Worm (Caenorhabditis elegans) whole organism, dauer: Measurements from ENCODE around the gene Y47D7A.12.
"Not testable (repeated sequence)": the region's sequence is repeated elsewhere in the genome, so short reads cannot be mapped to it uniquely, and the experiment has no call there.

Experiments
- unc-62 ChIP-seq: sonication (generic microtip); optimal IDR thresholded peaks from 2 replicates; lab custom pipeline; 2017; ENCODE audit warnings: missing biosample characterization, missing genetic modification reagents, missing genetic modification characterization

Gene Y47D7A.12

DNA sequence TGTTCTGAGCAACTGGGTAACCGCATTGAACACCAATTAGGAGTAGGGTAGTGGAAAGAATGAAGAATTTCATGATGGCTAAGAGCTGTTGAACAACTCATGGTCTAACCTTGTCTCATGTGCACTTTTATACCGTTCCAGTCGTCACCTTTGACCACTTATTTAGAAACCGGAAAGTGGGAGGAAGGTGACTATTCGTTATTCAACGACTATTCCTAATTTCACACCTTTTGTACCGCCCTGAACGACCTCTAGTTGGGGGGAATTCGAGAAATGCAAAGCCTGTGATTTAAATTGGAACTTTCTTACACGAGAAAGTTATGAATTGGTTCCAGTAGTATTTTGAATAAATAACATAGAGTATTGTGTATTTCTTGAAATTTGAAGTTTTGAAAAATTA is at the start of gene Y47D7A.12:
Gene Y47D7A.12, minus strand, starts transcription at position 101 of the 400 bp plus-strand sequence.
- TF ChIP-seq unc-62 (GFP tag; lab: Kevin White, UChicago), result no peak

ce11 chrV:4474543-4474942 is 45.1 kb upstream of the Y47D7A.12 start, which contains the start of gene str-35:
Gene str-35, plus strand, starts transcription at chrV:4474843.
- not testable (repeated sequence) for TF ChIP-seq unc-62 (GFP tag; lab: Kevin White, UChicago)

DNA sequence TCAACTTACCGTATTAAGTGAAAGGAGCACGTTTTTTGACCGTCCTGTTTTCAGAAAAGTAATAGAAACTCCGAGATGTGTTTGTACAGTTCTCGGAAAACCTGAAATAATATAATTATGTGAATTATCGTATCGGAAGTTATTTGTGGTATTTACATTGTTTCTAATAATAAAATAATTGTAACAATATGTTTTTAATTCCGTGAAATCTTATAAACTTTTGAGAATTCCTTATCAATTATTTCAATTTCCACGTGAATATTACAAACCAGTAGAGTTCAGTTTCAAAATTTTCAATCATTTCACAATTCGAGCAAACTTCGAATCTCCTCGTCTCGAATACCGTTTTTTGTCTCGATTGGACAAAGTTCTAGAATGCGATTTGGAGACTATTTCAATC is 41.6 kb upstream of the Y47D7A.12 start, which contains the start of gene T08H10.3:
Gene T08H10.3, plus strand, starts transcription at position 301 of the 400 bp plus-strand sequence.
- TF ChIP-seq unc-62 (GFP tag; lab: Kevin White, UChicago), result no peak

- TF ChIP-seq unc-62 (GFP tag; lab: Kevin White, UChicago), result no peak
These were observed 25.2 kb upstream of the Y47D7A.12 start, which contains the start of gene gnrr-5 for ce11 chrV:4454634-4455033. Gene gnrr-5, minus strand, starts transcription at chrV:4454734.

DNA sequence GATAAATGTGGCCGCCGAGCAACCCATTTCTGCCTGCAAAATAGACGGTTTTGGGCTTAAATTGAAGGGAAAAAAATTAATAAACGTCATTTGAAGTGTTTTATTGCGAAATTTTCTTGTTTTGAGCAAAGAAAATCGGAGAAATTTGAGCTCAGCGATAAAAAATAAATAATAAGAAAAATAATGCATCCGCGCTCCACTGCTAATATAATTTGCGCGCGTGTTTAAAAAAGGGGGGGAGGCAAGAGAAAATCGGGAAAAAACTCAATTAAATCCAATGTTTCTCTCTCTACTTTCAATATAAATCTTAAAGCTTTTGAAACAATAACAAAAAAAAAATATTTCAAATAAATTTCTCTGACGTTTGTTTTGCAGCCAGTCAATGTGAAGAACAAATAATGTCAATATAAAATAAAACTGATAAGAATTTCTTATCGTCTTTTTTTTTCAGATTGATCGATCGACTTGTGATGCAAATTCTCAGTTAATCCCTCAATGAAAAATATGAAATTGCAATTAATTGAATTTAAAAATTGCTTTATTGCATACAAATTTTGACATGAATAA is 21.1 kb upstream of the Y47D7A.12 start, which contains the start of gene rft-2:
Gene rft-2, minus strand, starts transcription at position 41 of the 567 bp plus-strand sequence.
- no peak for TF ChIP-seq unc-62 (GFP tag; lab: Kevin White, UChicago)

ce11 chrV:4447637-4448036 is 18.2 kb upstream of the Y47D7A.12 start:
- TF ChIP-seq unc-62 (GFP tag; lab: Kevin White, UChicago), result no peak

- TF ChIP-seq unc-62 (GFP tag; lab: Kevin White, UChicago), result no peak
These were observed 13.4 kb upstream of the Y47D7A.12 start, which contains the start of gene rft-1 for ce11 chrV:4442749-4443381. Gene rft-1, minus strand, starts transcription at chrV:4443223.

DNA sequence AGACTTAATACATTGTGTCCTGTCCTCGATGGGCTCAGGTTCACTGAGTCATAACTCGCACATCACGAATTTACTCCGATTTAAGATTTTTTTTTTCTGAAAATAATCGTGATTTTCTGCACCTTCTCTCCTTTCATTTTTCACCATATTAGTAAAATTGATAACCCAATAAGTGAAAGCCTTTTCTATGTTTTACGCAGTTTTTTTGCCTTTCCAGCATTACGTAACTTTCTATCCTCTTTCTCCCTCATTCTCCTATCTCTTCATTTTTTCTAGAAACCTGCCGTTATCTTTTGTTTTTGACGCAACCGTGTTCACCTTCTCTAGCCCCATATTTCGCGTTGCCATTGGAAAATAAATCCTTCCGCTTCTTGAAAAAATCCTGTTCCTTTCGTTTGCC is 7.7 kb upstream of the Y47D7A.12 start:
- TF ChIP-seq unc-62 (GFP tag; lab: Kevin White, UChicago), result no peak

ce11 chrV:4435411-4435981 is 6.0 kb upstream of the Y47D7A.12 start, which contains the start of gene Y47D7A.13:
Gene Y47D7A.13, minus strand, starts transcription at chrV:4435927.
- no peak for TF ChIP-seq unc-62 (GFP tag; lab: Kevin White, UChicago)

DNA sequence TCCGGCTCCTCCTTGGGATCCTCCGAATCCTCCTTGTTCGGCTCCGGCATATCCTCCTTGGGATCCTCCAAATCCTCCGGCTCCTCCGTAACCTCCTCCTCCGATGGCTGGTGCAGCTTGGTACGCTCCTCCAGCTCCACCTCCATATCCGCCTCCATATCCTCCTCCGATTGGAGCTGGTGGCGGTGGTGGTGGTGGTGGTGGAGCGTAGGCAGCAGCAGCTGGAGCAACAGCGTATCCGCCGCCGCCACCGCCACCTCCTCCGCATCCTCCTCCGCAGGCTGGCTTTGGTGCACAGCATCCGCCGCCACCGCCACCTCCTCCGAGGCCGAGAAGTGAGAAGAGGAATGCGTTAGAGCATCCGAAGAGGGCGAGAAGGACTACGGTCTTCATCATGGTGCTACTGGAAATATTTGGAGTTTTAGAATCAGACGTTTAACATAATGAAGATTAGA is 3.3 kb upstream of the Y47D7A.12 start, which contains the start of gene Y47D7A.15:
Gene Y47D7A.15, minus strand, starts transcription at position 405 of the 455 bp plus-strand sequence.
- no peak for TF ChIP-seq unc-62 (GFP tag; lab: Kevin White, UChicago)

DNA sequence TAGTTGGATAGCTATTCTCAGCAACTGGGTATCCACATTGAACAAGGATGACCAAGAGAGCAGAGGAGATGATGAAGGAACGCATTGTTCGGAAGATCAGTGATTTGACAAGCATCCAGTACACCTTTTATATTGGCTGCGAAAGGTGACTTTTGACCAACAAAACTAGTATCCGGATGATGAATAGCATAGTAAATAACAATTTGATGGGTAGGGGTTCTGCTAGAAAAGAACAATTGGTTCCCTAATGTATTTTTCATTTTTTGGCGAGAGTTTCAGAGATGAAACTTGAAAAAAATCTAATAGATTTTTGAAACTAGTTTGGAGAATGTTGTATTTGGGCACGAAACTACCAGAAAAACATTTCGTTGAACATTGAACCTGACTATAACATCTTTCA is 1.3 kb downstream of the Y47D7A.12 start, which contains the start of gene Y47D7A.11:
Gene Y47D7A.11, minus strand, starts transcription at position 101 of the 400 bp plus-strand sequence.
- TF ChIP-seq unc-62 (GFP tag; lab: Kevin White, UChicago), result no peak

DNA sequence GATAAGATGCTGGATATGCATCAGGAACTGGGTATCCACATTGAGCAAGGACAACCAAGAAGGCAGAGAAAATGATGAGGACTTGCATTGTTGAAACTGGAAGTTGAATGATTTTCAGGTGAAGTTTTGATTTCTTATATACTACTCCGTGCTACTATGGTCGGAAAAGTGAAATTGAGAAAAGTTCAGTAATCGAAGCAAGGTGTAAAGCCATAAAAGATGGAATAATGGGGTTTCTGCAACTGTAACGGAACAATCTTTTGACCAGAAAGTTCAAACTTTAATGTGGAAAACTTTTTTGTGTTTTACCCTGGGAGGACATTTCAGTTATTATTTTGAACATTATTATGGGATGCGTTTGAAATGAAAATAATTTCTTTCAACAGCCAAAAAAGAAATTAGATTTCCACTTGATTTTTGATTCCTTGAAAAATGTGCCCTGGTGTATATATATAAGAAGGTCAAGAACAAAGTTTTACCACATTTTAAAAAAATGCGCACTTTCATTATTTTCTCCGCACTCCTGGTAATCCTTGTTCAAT is 5.5 kb downstream of the Y47D7A.12 start, which contains the start of the genes Y47D7A.9 and Y47D7A.19:
Gene Y47D7A.9, minus strand, starts transcription at position 101 of the 542 bp plus-strand sequence.
Gene Y47D7A.19, plus strand, starts transcription at position 492 of the 542 bp plus-strand sequence.
- no peak for TF ChIP-seq unc-62 (GFP tag; lab: Kevin White, UChicago)

DNA sequence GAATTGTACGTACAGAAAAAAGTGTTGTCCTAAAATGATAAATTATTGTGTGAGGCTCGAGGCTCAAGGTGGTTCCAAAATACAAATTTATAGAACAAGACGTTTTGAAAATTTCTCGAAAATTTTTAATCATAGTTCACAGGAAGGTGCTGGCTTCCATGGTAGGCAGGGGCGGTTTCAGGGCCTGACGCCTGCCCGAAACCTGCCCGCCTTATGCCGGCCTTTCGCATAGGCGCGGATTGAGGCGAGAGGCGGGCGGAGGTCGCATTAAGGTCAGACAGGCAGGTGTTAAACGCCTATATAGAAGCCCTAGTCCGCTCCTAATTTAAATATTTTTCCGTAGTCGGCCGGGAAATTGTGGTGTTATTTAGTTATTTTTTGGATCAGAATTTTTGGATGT is 6.4 kb downstream of the Y47D7A.12 start:
- TF ChIP-seq unc-62 (GFP tag; lab: Kevin White, UChicago), result no peak

- no peak for TF ChIP-seq unc-62 (GFP tag; lab: Kevin White, UChicago)
These were observed 7.3 kb downstream of the Y47D7A.12 start, which contains the start of gene skr-7 for ce11 chrV:4422127-4422526. Gene skr-7, plus strand, starts transcription at chrV:4422427.

DNA sequence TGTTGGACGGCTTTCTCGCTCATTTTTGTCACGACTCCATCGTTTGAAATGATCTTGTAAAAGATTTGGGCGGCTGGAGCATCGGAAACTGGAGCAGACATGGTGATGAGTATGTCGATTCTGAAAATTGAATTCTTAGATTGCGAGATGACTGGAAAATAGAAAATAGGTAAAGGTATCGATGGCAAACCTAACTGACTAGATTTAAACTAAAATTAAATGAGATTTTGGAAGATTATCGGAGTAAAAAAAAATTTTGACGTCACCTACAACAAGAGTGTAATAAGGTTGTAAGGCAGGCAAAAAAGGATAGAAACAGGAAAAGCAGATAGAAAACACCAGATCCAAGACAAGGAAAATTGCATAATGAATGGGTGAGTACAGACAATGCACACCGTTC is 8.0 kb downstream of the Y47D7A.12 start, which contains the start of gene skr-14:
Gene skr-14, minus strand, starts transcription at position 101 of the 400 bp plus-strand sequence.
- TF ChIP-seq unc-62 (GFP tag; lab: Kevin White, UChicago), result no peak
